Fruit fly (Drosophila melanogaster) whole organism, pupa: Measurements from ENCODE around the gene Cyp313b1.

Experiments used
- CG10348 ChIP-seq: fragments of 200-800 bp; sonication (Bioruptor generic); IDR thresholded peaks from 2 replicates; pipeline ENCODE4 v1.3.6; 2022; ENCODE audit warnings: missing biosample characterization, missing genetic modification characterization
- CG12605 ChIP-seq: fragments of 200-800 bp; sonication (Bioruptor generic); IDR thresholded peaks from 2 replicates; pipeline ENCODE4 v1.3.6; 2022; ENCODE audit warnings: missing biosample characterization, missing genetic modification characterization
- CG13204 ChIP-seq: fragments of 200-800 bp; sonication (Bioruptor generic); optimal IDR thresholded peaks from 2 replicates; lab custom pipeline; 2018; ENCODE audit warnings: missing biosample characterization, mild to moderate bottlenecking, missing genetic modification characterization, moderate library complexity
- CG14655 ChIP-seq: fragments of 200-800 bp; sonication (Bioruptor generic); optimal IDR thresholded peaks from 3 replicates; lab custom pipeline; 2017; ENCODE audit warnings: mild to moderate bottlenecking, missing biosample characterization, missing genetic modification reagents, missing genetic modification characterization
- CG15710 ChIP-seq: fragments of 200-800 bp; sonication (Bioruptor generic); optimal IDR thresholded peaks from 2 replicates; lab custom pipeline; 2018; ENCODE audit warnings: missing biosample characterization, mild to moderate bottlenecking, missing genetic modification characterization, moderate library complexity
- CG17806 ChIP-seq: fragments of 200-800 bp; sonication (Bioruptor generic); optimal IDR thresholded peaks from 2 replicates; lab custom pipeline; 2018; ENCODE audit warnings: missing biosample characterization, mild to moderate bottlenecking, missing genetic modification characterization, moderate library complexity
- CG32121 ChIP-seq: fragments of 200-800 bp; sonication (Bioruptor generic); IDR thresholded peaks from 2 replicates; pipeline ENCODE4 v1.3.6; 2022; ENCODE audit warnings: missing biosample characterization, missing genetic modification characterization
- CG34367 ChIP-seq: fragments of 200-800 bp; sonication (Bioruptor generic); optimal IDR thresholded peaks from 2 replicates; lab custom pipeline; 2018; ENCODE audit warnings: missing biosample characterization, mild to moderate bottlenecking, missing genetic modification characterization
- CG4496 ChIP-seq: fragments of 200-800 bp; sonication (Bioruptor generic); IDR thresholded peaks from 3 replicates; pipeline ENCODE4 v1.3.6; 2022; ENCODE audit warnings: missing biosample characterization, missing genetic modification characterization
- CG8159 ChIP-seq: fragments of 200-800 bp; sonication (Bioruptor generic); optimal IDR thresholded peaks from 3 replicates; lab custom pipeline; 2018; ENCODE audit warnings: missing biosample characterization, mild to moderate bottlenecking, missing genetic modification characterization, moderate library complexity
- CG8301 ChIP-seq: fragments of 200-800 bp; sonication (Bioruptor generic); optimal IDR thresholded peaks from 2 replicates; lab custom pipeline; 2018; ENCODE audit warnings: missing biosample characterization, mild to moderate bottlenecking, missing genetic modification characterization
- CG9948 ChIP-seq: fragments of 200-800 bp; sonication (Bioruptor generic); optimal IDR thresholded peaks from 2 replicates; lab custom pipeline; 2018; ENCODE audit warnings: missing biosample characterization, mild to moderate bottlenecking, missing genetic modification characterization, moderate library complexity
- D1 ChIP-seq: fragments of 200-800 bp; sonication (Bioruptor generic); optimal IDR thresholded peaks from 2 replicates; lab custom pipeline; 2018; ENCODE audit warnings: missing biosample characterization, mild to moderate bottlenecking, missing genetic modification characterization, moderate library complexity
- EcR ChIP-seq: fragments of 200-800 bp; sonication (Bioruptor generic); optimal IDR thresholded peaks from 3 replicates; lab custom pipeline; 2019; ENCODE audit warnings: missing biosample characterization, missing genetic modification characterization, mild to moderate bottlenecking, moderate library complexity, missing genetic modification reagents
- Ets98B ChIP-seq: fragments of 200-800 bp; sonication (Bioruptor generic); IDR thresholded peaks from 2 replicates; pipeline ENCODE4 v1.3.6; 2022; ENCODE audit warnings: missing biosample characterization, missing genetic modification characterization
- Pif1A ChIP-seq: fragments of 200-800 bp; sonication (Bioruptor generic); optimal IDR thresholded peaks from 3 replicates; lab custom pipeline; 2016; ENCODE audit warnings: missing biosample characterization, missing genetic modification characterization
- Pif1B ChIP-seq: fragments of 200-800 bp; sonication (Bioruptor generic); optimal IDR thresholded peaks from 3 replicates; lab custom pipeline; 2016; ENCODE audit warnings: missing biosample characterization, missing genetic modification characterization
- Snoo ChIP-seq: fragments of 200-800 bp; sonication (Bioruptor generic); optimal IDR thresholded peaks from 3 replicates; lab custom pipeline; 2017; ENCODE audit warnings: missing biosample characterization, mild to moderate bottlenecking, missing genetic modification characterization, inconsistent platforms
- fd96Ca ChIP-seq: fragments of 200-800 bp; sonication (Bioruptor generic); IDR thresholded peaks from 3 replicates; pipeline ENCODE4 v1.3.6; 2022; ENCODE audit warnings: missing biosample characterization, missing genetic modification characterization
- gl ChIP-seq: fragments of 200-800 bp; sonication (Bioruptor generic); optimal IDR thresholded peaks from 2 replicates; lab custom pipeline; 2018; ENCODE audit warnings: missing biosample characterization, mild to moderate bottlenecking, missing genetic modification characterization
- rn ChIP-seq: fragments of 200-800 bp; sonication (Bioruptor generic); IDR thresholded peaks from 2 replicates; pipeline ENCODE4 v1.3.6; 2022; ENCODE audit warnings: missing biosample characterization, missing genetic modification characterization

The Cyp313b1 gene

DNA sequence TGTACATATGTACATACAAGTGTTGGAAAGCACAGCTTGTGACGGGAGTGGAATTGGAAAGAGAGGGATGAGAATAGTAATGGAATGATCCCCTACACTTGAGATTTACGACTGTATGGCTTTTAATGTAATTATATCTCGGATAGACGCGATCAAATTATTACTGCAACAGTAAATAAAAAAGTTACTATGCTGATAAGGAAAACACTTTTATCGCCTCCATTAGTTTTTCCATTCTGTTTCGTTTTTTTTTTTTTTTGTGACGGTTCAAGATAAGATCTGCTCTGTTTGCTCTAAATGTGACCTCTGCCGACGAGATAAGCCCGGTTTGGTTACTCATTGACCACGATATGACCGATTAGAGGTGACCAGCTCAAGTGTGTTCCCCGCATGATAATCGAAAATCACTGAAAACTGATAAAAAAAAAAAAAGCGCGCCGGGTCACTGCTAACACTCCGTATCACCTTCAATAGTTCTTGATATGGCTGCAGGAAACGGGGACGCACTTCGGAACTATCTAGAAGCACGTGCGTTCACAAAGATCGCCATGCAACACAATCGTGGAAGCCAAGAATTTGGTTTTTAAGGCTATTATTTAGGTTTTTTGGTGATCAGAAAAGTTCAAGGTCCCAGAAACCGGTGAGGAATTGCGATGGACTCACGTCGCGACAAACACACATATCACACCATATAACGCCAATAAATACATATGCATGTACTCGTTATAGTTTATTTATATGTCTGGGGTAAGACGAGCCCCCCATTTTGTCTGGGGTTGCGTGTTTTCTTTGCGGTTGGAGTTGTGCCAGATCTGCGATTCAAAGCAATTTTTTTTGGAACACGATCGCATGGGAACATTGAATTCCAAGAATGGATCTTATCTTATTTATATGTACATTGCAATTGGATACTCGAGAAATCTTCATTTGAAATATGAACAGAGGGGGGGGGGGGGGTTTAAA lies 25.4 kb upstream of the Cyp313b1 start, which contains the start of gene p:
Gene p, minus strand, starts transcription at position 156 of the 963 bp plus-strand sequence.
- TF ChIP-seq Pif1A (GFP tag; lab: Kevin White, UChicago) (peak; percentile 37), fd96Ca (GFP tag; lab: Robert Waterston, UW) (no peak), CG8159 (peak; percentile 58), CG32121 (GFP tag; lab: Robert Waterston, UW) (no peak), CG9948 (peak; percentile 46), gl (peak; percentile 20), Ets98B (GFP tag; lab: Robert Waterston, UW) (peak; percentile 56), CG8301 (peak; percentile 49), CG15710 (peak; percentile 46), CG34367 (tag; lab: Kevin White, UChicago) (peak; percentile 40), CG14655 (GFP tag; lab: Kevin White, UChicago) (peak; percentile 53), D1 (peak; percentile 17), Snoo (tag; lab: Kevin White, UChicago) (no peak), CG12605 (GFP tag; lab: Robert Waterston, UW) (peak; percentile 50; the same call in 1 of the 2 replicates), CG10348 (GFP tag; lab: Robert Waterston, UW) (no peak), EcR (GFP tag; lab: Kevin White, UChicago) (no peak), rn (GFP tag; lab: Robert Waterston, UW) (no peak), CG17806 (tag; lab: Kevin White, UChicago) (peak; percentile 49), Pif1B (GFP tag; lab: Kevin White, UChicago) (peak; percentile 16), CG13204 (GFP tag; lab: Kevin White, UChicago) (no peak), CG4496 (GFP tag; lab: Robert Waterston, UW) (peak; percentile 42; the same call in 1 of the 3 replicates)

- TF ChIP-seq EcR (GFP tag; lab: Kevin White, UChicago): peak; percentile 19
- TF ChIP-seq CG14655 (GFP tag; lab: Kevin White, UChicago): no peak
- TF ChIP-seq CG15710: no peak
- TF ChIP-seq fd96Ca (GFP tag; lab: Robert Waterston, UW): peak; percentile 58; the same call in 2 of the 3 replicates
- peak; percentile 51 for TF ChIP-seq Ets98B (GFP tag; lab: Robert Waterston, UW)
- TF ChIP-seq Pif1A (GFP tag; lab: Kevin White, UChicago): peak; percentile 9
- TF ChIP-seq CG4496 (GFP tag; lab: Robert Waterston, UW): peak; percentile 47; the same call in 1 of the 3 replicates
- peak; percentile 56; the same call in 1 of the 2 replicates for TF ChIP-seq CG32121 (GFP tag; lab: Robert Waterston, UW)
- TF ChIP-seq CG8159: no peak
These were observed 24.6 kb upstream of the Cyp313b1 start for dm6 chr3R:8669900-8670528.

DNA sequence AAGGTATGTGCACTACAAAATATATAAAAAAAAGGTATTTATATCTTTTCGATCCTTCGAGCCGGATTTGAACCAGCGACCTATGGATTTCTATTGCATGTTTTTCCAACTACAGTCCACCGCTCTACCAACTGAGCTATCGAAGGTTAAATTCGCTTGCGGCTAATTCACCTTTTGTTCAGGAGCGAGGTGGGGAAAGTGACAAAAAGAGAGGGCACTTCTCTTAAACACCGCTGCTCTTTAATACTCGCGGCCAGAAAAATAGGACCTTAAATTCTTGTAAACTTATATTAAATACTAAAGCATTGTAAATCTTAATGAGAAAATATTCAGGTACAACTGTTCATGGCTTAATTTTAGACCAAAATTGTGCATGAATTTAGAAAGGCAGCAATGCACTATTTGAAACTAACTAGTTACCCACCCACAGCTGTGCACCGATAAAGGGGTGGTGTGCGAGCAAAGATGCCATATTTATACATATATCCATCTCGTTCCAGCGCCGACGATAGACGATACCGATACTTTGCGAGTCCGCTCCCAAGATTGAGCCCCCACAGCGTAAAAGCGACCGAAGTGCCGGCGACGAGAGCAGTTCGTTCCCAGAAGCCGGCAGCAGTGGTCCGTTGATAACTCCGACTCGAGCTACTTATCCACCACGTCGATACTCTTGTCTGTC lies 23.7 kb upstream of the Cyp313b1 start:
- TF ChIP-seq CG8159: peak; percentile 98
- TF ChIP-seq EcR (GFP tag; lab: Kevin White, UChicago): peak; percentile 45
- TF ChIP-seq Snoo (tag; lab: Kevin White, UChicago): peak; percentile 97
- peak; percentile 98 for TF ChIP-seq CG14655 (GFP tag; lab: Kevin White, UChicago)
- peak; percentile 97 for TF ChIP-seq CG15710
- peak; percentile 94 for TF ChIP-seq CG13204 (GFP tag; lab: Kevin White, UChicago)
- TF ChIP-seq CG9948: peak; percentile 98
- peak; percentile 99 for TF ChIP-seq Pif1A (GFP tag; lab: Kevin White, UChicago)
- peak; percentile 99 for TF ChIP-seq Pif1B (GFP tag; lab: Kevin White, UChicago)
- peak; percentile 98 for TF ChIP-seq CG12605 (GFP tag; lab: Robert Waterston, UW)
- peak; percentile 92 for TF ChIP-seq rn (GFP tag; lab: Robert Waterston, UW)
- peak; percentile 97 for TF ChIP-seq fd96Ca (GFP tag; lab: Robert Waterston, UW)
- peak; percentile 99 for TF ChIP-seq Ets98B (GFP tag; lab: Robert Waterston, UW)
- TF ChIP-seq CG8301: peak; percentile 99
- TF ChIP-seq D1: peak; percentile 86
- TF ChIP-seq CG34367 (tag; lab: Kevin White, UChicago): peak; percentile 98
- TF ChIP-seq CG10348 (GFP tag; lab: Robert Waterston, UW): peak; percentile 89
- peak; percentile 99 for TF ChIP-seq CG4496 (GFP tag; lab: Robert Waterston, UW)
- TF ChIP-seq gl: peak; percentile 96
- TF ChIP-seq CG32121 (GFP tag; lab: Robert Waterston, UW): peak; percentile 97
- peak; percentile 98 for TF ChIP-seq CG17806 (tag; lab: Kevin White, UChicago)

- 0 out of 2 replicates have a peak, but pooled peaks have one; percentile 3 for TF ChIP-seq Ets98B (GFP tag; lab: Robert Waterston, UW)
- TF ChIP-seq Pif1B (GFP tag; lab: Kevin White, UChicago): no peak
- TF ChIP-seq CG13204 (GFP tag; lab: Kevin White, UChicago): no peak
- TF ChIP-seq rn (GFP tag; lab: Robert Waterston, UW): no peak
- TF ChIP-seq EcR (GFP tag; lab: Kevin White, UChicago): peak; percentile 28
- no peak for TF ChIP-seq CG15710
These were observed 22.8 kb upstream of the Cyp313b1 start for dm6 chr3R:8668024-8668856.
